Fruit fly (Drosophila melanogaster): ENCODE results near the gene jb.

dm6 chrX:20376422-20376821 is 14.2 kb downstream of the jb start, which contains the start of gene CG12679:
- TF ChIP-seq Met (GFP tag; optimal IDR thresholded peaks at IDR 0.05) (no peak), CG8319 (GFP tag; optimal IDR thresholded peaks at IDR 0.05) (no peak), CG1621 (tag; optimal IDR thresholded peaks at IDR 0.05) (no peak), CG9139 (GFP tag; optimal IDR thresholded peaks at IDR 0.05) (no peak), esn (GFP tag; optimal IDR thresholded peaks at IDR 0.05) (no peak), Sox102F (GFP tag; optimal IDR thresholded peaks at IDR 0.05) (no peak), OdsH (GFP tag; optimal IDR thresholded peaks at IDR 0.05) (no peak), CG6792 (GFP tag; optimal IDR thresholded peaks at IDR 0.05) (no peak), Blimp-1 (GFP tag; optimal IDR thresholded peaks at IDR 0.05) (no peak), salr (GFP tag; optimal IDR thresholded peaks at IDR 0.05) (no peak), Gug (GFP tag; IDR thresholded peaks at IDR 0.05) (no peak), svp (GFP tag) (no peak), dsx (GFP tag; optimal IDR thresholded peaks at IDR 0.05; ENCODE audit: poor library complexity, severe bottlenecking) (no peak)

Data from whole organism, prepupa.